Fruit fly (Drosophila melanogaster) whole organism: Measurements from ENCODE around the gene Cpr62Bc.

Source experiments
- CG8478 ChIP-seq: fragments of >200 bp; optimal IDR thresholded peaks from 2 replicates; lab custom pipeline; 2018; ENCODE audit warnings: inconsistent platforms
- Dll ChIP-seq: fragments of >200 bp; optimal IDR thresholded peaks from 2 replicates; lab custom pipeline; 2017
- EcR ChIP-seq, 2 experiments: fragments of >200 bp; optimal IDR thresholded peaks; 2 replicates each; lab custom pipeline; 2017; ENCODE audit warnings: missing biosample characterization in 2 of 2, missing genetic modification characterization in 2 of 2, missing genetic modification reagents in 2 of 2
- pan ChIP-seq: fragments of >200 bp; optimal IDR thresholded peaks from 2 replicates; lab custom pipeline; 2017
- psq ChIP-seq: fragments of >200 bp; optimal IDR thresholded peaks from 2 replicates; lab custom pipeline; 2017
- usp ChIP-seq: fragments of >200 bp; optimal IDR thresholded peaks from 2 replicates; lab custom pipeline; 2017; ENCODE audit warnings: missing biosample characterization, missing genetic modification characterization, mixed read lengths

The Cpr62Bc gene

dm6 chr3L:1866021-1866811 is 24.3 kb upstream of the Cpr62Bc start:
- TF ChIP-seq CG8478 (lab: Kevin White, UChicago), result no peak
- TF ChIP-seq Dll, result peak; percentile 42
- TF ChIP-seq pan (lab: Kevin White, UChicago), result no peak
- TF ChIP-seq EcR (GFP tag; optimal IDR thresholded peaks at IDR 0.05; lab: Kevin White, UChicago), result no peak
- TF ChIP-seq psq (lab: Kevin White, UChicago), result no peak
- TF ChIP-seq usp (GFP tag; lab: Kevin White, UChicago), result no peak

- TF ChIP-seq Dll (no peak), pan (lab: Kevin White, UChicago) (no peak), CG8478 (lab: Kevin White, UChicago) (no peak), usp (GFP tag; lab: Kevin White, UChicago) (no peak), psq (lab: Kevin White, UChicago) (no peak), EcR (GFP tag; optimal IDR thresholded peaks at IDR 0.05; lab: Kevin White, UChicago) (no peak)
These were observed 23.3 kb upstream of the Cpr62Bc start, which contains the start of the genes HBS1 and CG12025 for dm6 chr3L:1865121-1865727. HBS1 (minus strand) TSS chr3L:1865240. CG12025 (plus strand) TSS chr3L:1865430.

dm6 chr3L:1861794-1862447 is 20.0 kb upstream of the Cpr62Bc start, which contains the start of gene Rap1:
Rap1 (minus strand) TSS chr3L:1862239.
- TF ChIP-seq Dll (peak; percentile 20), pan (lab: Kevin White, UChicago) (no peak)

dm6 chr3L:1861400-1861793 is 19.5 kb upstream of the Cpr62Bc start:
- no peak for TF ChIP-seq pan (lab: Kevin White, UChicago)
- peak; percentile 28 for TF ChIP-seq CG8478 (lab: Kevin White, UChicago)

dm6 chr3L:1860749-1861148 is 18.9 kb upstream of the Cpr62Bc start:
- TF ChIP-seq psq (lab: Kevin White, UChicago) (no peak), Dll (no peak), pan (lab: Kevin White, UChicago) (no peak), EcR (GFP tag; optimal IDR thresholded peaks at IDR 0.05; lab: Kevin White, UChicago) (no peak), CG8478 (lab: Kevin White, UChicago) (no peak), usp (GFP tag; lab: Kevin White, UChicago) (no peak)

- TF ChIP-seq CG8478 (lab: Kevin White, UChicago) (no peak), EcR (GFP tag; optimal IDR thresholded peaks at IDR 0.05; lab: Kevin White, UChicago) (no peak), psq (lab: Kevin White, UChicago) (no peak), pan (lab: Kevin White, UChicago) (no peak), usp (GFP tag; lab: Kevin White, UChicago) (no peak), Dll (no peak)
These were observed 17.7 kb upstream of the Cpr62Bc start for dm6 chr3L:1859563-1859962.

- TF ChIP-seq CG8478 (lab: Kevin White, UChicago), result no peak
- no peak for TF ChIP-seq pan (lab: Kevin White, UChicago)
- no peak for TF ChIP-seq EcR (GFP tag; optimal IDR thresholded peaks at IDR 0.05; lab: Kevin White, UChicago)
- no peak for TF ChIP-seq Dll
- TF ChIP-seq psq (lab: Kevin White, UChicago), result no peak
- no peak for TF ChIP-seq usp (GFP tag; lab: Kevin White, UChicago)
These were observed 14.8 kb upstream of the Cpr62Bc start, which contains the start of gene CG12024 for dm6 chr3L:1856467-1857350. CG12024 (plus strand) TSS chr3L:1857165.

- no peak for TF ChIP-seq psq (lab: Kevin White, UChicago)
- TF ChIP-seq pan (lab: Kevin White, UChicago), result no peak
- no peak for TF ChIP-seq Dll
- TF ChIP-seq CG8478 (lab: Kevin White, UChicago), result no peak
- TF ChIP-seq usp (GFP tag; lab: Kevin White, UChicago), result no peak
- TF ChIP-seq EcR (GFP tag; optimal IDR thresholded peaks at IDR 0.05; lab: Kevin White, UChicago), result no peak
These were observed 13.6 kb upstream of the Cpr62Bc start, which contains the start of gene CNMa for dm6 chr3L:1855491-1855890. CNMa (minus strand) TSS chr3L:1855591.

dm6 chr3L:1853277-1853676 is 11.4 kb upstream of the Cpr62Bc start:
- no peak for TF ChIP-seq psq (lab: Kevin White, UChicago)
- TF ChIP-seq EcR (GFP tag; optimal IDR thresholded peaks at IDR 0.05; lab: Kevin White, UChicago), result no peak
- TF ChIP-seq CG8478 (lab: Kevin White, UChicago), result no peak
- TF ChIP-seq usp (GFP tag; lab: Kevin White, UChicago), result no peak
- no peak for TF ChIP-seq pan (lab: Kevin White, UChicago)
- no peak for TF ChIP-seq Dll

- TF ChIP-seq EcR (GFP tag; optimal IDR thresholded peaks at IDR 0.05; lab: Kevin White, UChicago), result no peak
- no peak for TF ChIP-seq psq (lab: Kevin White, UChicago)
- TF ChIP-seq usp (GFP tag; lab: Kevin White, UChicago), result no peak
- no peak for TF ChIP-seq pan (lab: Kevin White, UChicago)
- no peak for TF ChIP-seq Dll
- TF ChIP-seq CG8478 (lab: Kevin White, UChicago), result no peak
These were observed 8.6 kb upstream of the Cpr62Bc start for dm6 chr3L:1850498-1850897.
